Fruit fly (Drosophila melanogaster): ENCODE measurements around the gene PDCD-5.

DNA sequence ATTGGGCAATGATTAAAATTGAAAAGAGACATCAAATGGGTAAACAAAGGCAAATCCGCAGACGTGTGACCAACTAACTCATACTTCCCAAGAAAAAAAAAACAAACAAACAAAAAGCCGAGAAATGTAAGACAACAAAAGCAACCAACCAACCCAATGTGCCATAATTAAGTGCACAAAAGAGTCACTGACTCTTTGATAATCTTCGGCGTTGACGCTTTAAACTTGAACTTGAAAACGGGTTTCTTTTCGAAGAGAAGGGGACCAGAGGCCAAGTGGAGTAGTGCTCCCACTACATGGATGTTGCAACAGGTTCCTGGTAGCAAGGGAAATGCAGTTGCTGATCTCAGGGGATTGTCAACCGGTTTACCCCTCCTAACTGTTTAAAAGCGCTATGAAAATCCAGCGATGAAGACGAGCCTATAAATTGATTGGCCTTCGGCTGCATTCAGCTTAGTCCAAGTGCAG lies 48.2 kb upstream of the PDCD-5 start, which contains the start of gene CG13064:
- TF ChIP-seq insv (optimal IDR thresholded peaks at IDR 0.05) (no peak), h (optimal IDR thresholded peaks at IDR 0.05) (no peak), psq (optimal IDR thresholded peaks at IDR 0.05) (no peak)

Data from Kc167 (cell line).